Fruit fly (Drosophila melanogaster) Kc167 (cell line): Measurements from ENCODE around the gene CG3386.

Experiments
- Myc ChIP-seq: fragments of >200 bp; optimal IDR thresholded peaks from 2 replicates; lab custom pipeline; 2017; ENCODE audit warnings: missing external identifiers
- Sin3A ChIP-seq: fragments of >200 bp; optimal IDR thresholded peaks from 2 replicates; lab custom pipeline; 2018; ENCODE audit warnings: missing external identifiers
- h ChIP-seq: fragments of >200 bp; optimal IDR thresholded peaks from 3 replicates; lab custom pipeline; 2018; ENCODE audit warnings: missing external identifiers
- insv ChIP-seq: fragments of >200 bp; optimal IDR thresholded peaks from 3 replicates; lab custom pipeline; 2018; ENCODE audit warnings: missing external identifiers
- psq ChIP-seq: fragments of >200 bp; optimal IDR thresholded peaks from 2 replicates; lab custom pipeline; 2017; ENCODE audit warnings: missing external identifiers
- ttk ChIP-seq: sonication (Bioruptor generic); optimal IDR thresholded peaks from 2 replicates; lab custom pipeline; 2017; ENCODE audit warnings: missing external identifiers

- no peak for TF ChIP-seq Myc
- no peak for TF ChIP-seq insv (lab: Kevin White, UChicago)
- no peak for TF ChIP-seq psq (lab: Kevin White, UChicago)
- TF ChIP-seq h = no peak
- TF ChIP-seq Sin3A (lab: Kevin White, UChicago) = no peak
- TF ChIP-seq ttk (lab: Kevin White, UChicago) = no peak
Measured at dm6 chr3L:632058-632457, 50.2 kb downstream of the CG3386 start.
